Worm (Caenorhabditis elegans) whole organism, mixed stage, embryonic: ENCODE measurements around the gene sphk-1.

ENCODE experiments used
- M03D4.4 ChIP-seq: sonication (generic microtip); optimal IDR thresholded peaks from 2 replicates; lab custom pipeline; 2017; ENCODE audit warnings: mild to moderate bottlenecking, missing genetic modification characterization, missing compliant biosample characterization
- bed-3 ChIP-seq: fragments of 200-800 bp; sonication (Bioruptor generic); optimal IDR thresholded peaks from 3 replicates; lab custom pipeline; 2018; ENCODE audit warnings: mild to moderate bottlenecking, missing genetic modification characterization, moderate library complexity, missing compliant biosample characterization
- blmp-1 ChIP-seq: fragments of 150-350 bp; optimal IDR thresholded peaks from 2 replicates; lab custom pipeline; 2014; ENCODE audit warnings: missing biosample characterization, missing genetic modification characterization
- ceh-39 ChIP-seq: fragments of 150-350 bp; optimal IDR thresholded peaks from 2 replicates; lab custom pipeline; 2014; ENCODE audit warnings: missing biosample characterization, missing genetic modification characterization
- ceh-43 ChIP-seq: fragments of 200-800 bp; sonication (Bioruptor generic); optimal IDR thresholded peaks from 2 replicates; lab custom pipeline; 2018; ENCODE audit warnings: mild to moderate bottlenecking, missing genetic modification characterization, moderate library complexity, missing compliant biosample characterization
- ceh-83 ChIP-seq: fragments of 200-800 bp; sonication (Bioruptor generic); optimal IDR thresholded peaks from 2 replicates; lab custom pipeline; 2018; ENCODE audit warnings: mild to moderate bottlenecking, missing genetic modification characterization, missing compliant biosample characterization
- ces-1 ChIP-seq: fragments of 150-350 bp; optimal IDR thresholded peaks from 2 replicates; lab custom pipeline; 2014; ENCODE audit warnings: missing biosample characterization, missing genetic modification reagents, missing genetic modification characterization
- cnd-1 ChIP-seq: fragments of 200-800 bp; sonication (Bioruptor generic); optimal IDR thresholded peaks from 2 replicates; lab custom pipeline; 2018; ENCODE audit warnings: mild to moderate bottlenecking, missing genetic modification characterization, missing compliant biosample characterization
- drap-1 ChIP-seq: fragments of 200-800 bp; sonication (Bioruptor generic); optimal IDR thresholded peaks from 3 replicates; lab custom pipeline; 2018; ENCODE audit warnings: mild to moderate bottlenecking, missing genetic modification characterization, missing compliant biosample characterization
- elt-1 ChIP-seq: sonication (generic microtip); optimal IDR thresholded peaks from 2 replicates; lab custom pipeline; 2017; ENCODE audit warnings: missing genetic modification characterization, mild to moderate bottlenecking, missing compliant biosample characterization, antibody characterized with exemption, moderate library complexity, borderline replicate concordance; ENCODE audit not compliant: insufficient read depth
- elt-3 ChIP-seq: fragments of 150-350 bp; optimal IDR thresholded peaks from 2 replicates; lab custom pipeline; 2014; ENCODE audit warnings: missing biosample characterization, missing genetic modification characterization
- flh-1 ChIP-seq: fragments of 200-800 bp; sonication (Bioruptor generic); optimal IDR thresholded peaks from 2 replicates; lab custom pipeline; 2018; ENCODE audit warnings: mild to moderate bottlenecking, missing genetic modification characterization, moderate library complexity, missing compliant biosample characterization
- ham-2 ChIP-seq: fragments of 200-800 bp; sonication (Bioruptor generic); optimal IDR thresholded peaks from 2 replicates; lab custom pipeline; 2018; ENCODE audit warnings: mild to moderate bottlenecking, missing genetic modification characterization, missing compliant biosample characterization
- hlh-1 ChIP-seq: fragments of 150-350 bp; optimal IDR thresholded peaks from 2 replicates; lab custom pipeline; 2014; ENCODE audit warnings: missing biosample characterization, missing genetic modification reagents, missing genetic modification characterization
- lin-13 ChIP-seq: fragments of 150-350 bp; optimal IDR thresholded peaks from 2 replicates; lab custom pipeline; 2014; ENCODE audit warnings: missing biosample characterization, missing genetic modification characterization
- lin-32 ChIP-seq: fragments of 200-800 bp; sonication (Bioruptor generic); optimal IDR thresholded peaks from 2 replicates; lab custom pipeline; 2018; ENCODE audit warnings: mild to moderate bottlenecking, missing genetic modification characterization, missing compliant biosample characterization
- lsy-2 ChIP-seq: fragments of 150-350 bp; optimal IDR thresholded peaks from 2 replicates; lab custom pipeline; 2014; ENCODE audit warnings: missing biosample characterization, missing genetic modification characterization
- mab-5 ChIP-seq: fragments of 150-350 bp; optimal IDR thresholded peaks from 2 replicates; lab custom pipeline; 2014; ENCODE audit warnings: missing biosample characterization, missing genetic modification characterization
- mep-1 ChIP-seq: fragments of 150-350 bp; optimal IDR thresholded peaks from 2 replicates; lab custom pipeline; 2017; ENCODE audit warnings: missing biosample characterization, missing genetic modification reagents, missing genetic modification characterization, inconsistent platforms
- mls-2 ChIP-seq: sonication (generic microtip); optimal IDR thresholded peaks from 2 replicates; lab custom pipeline; 2016; ENCODE audit warnings: mild to moderate bottlenecking, missing genetic modification characterization, moderate library complexity, missing compliant biosample characterization
- nhr-12 ChIP-seq: fragments of 150-350 bp; optimal IDR thresholded peaks from 2 replicates; lab custom pipeline; 2014; ENCODE audit warnings: missing biosample characterization, missing genetic modification characterization
- nhr-2 ChIP-seq: fragments of 150-350 bp; optimal IDR thresholded peaks from 2 replicates; lab custom pipeline; 2014; ENCODE audit warnings: missing biosample characterization, missing genetic modification characterization
- nhr-237 ChIP-seq: fragments of 150-350 bp; optimal IDR thresholded peaks from 2 replicates; lab custom pipeline; 2014; ENCODE audit warnings: missing biosample characterization, missing genetic modification characterization
- nhr-28 ChIP-seq: fragments of 150-350 bp; optimal IDR thresholded peaks from 2 replicates; lab custom pipeline; 2014; ENCODE audit warnings: missing biosample characterization, missing genetic modification characterization
- nhr-76 ChIP-seq: sonication (generic microtip); optimal IDR thresholded peaks from 2 replicates; lab custom pipeline; 2017; ENCODE audit warnings: missing biosample characterization, missing genetic modification characterization
- pha-4 ChIP-seq: fragments of 150-350 bp; optimal IDR thresholded peaks from 2 replicates; lab custom pipeline; 2018; ENCODE audit warnings: missing biosample characterization, missing genetic modification reagents, missing genetic modification characterization
- sem-2 ChIP-seq: fragments of 200-800 bp; sonication (Bioruptor generic); optimal IDR thresholded peaks from 2 replicates; lab custom pipeline; 2018; ENCODE audit warnings: mild to moderate bottlenecking, missing genetic modification characterization, missing compliant biosample characterization
- snpc-4 ChIP-seq: fragments of 150-350 bp; optimal IDR thresholded peaks from 2 replicates; lab custom pipeline; 2014; ENCODE audit warnings: missing biosample characterization, missing genetic modification characterization
- sptf-1 ChIP-seq: sonication (generic microtip); optimal IDR thresholded peaks from 2 replicates; lab custom pipeline; 2017; ENCODE audit warnings: mild to moderate bottlenecking, missing genetic modification characterization, moderate library complexity, missing compliant biosample characterization
- tbx-8 ChIP-seq: fragments of 200-800 bp; sonication (Bioruptor generic); optimal IDR thresholded peaks from 2 replicates; lab custom pipeline; 2018; ENCODE audit warnings: mild to moderate bottlenecking, missing genetic modification characterization, moderate library complexity, missing compliant biosample characterization
- unc-120 ChIP-seq: sonication (generic microtip); optimal IDR thresholded peaks from 2 replicates; lab custom pipeline; 2017; ENCODE audit warnings: missing genetic modification characterization, missing compliant biosample characterization; ENCODE audit not compliant: poor library complexity, severe bottlenecking
- unc-39 ChIP-seq: fragments of 150-350 bp; optimal IDR thresholded peaks from 2 replicates; lab custom pipeline; 2014; ENCODE audit warnings: missing biosample characterization, missing genetic modification characterization
- unc-62 ChIP-seq: fragments of 150-350 bp; optimal IDR thresholded peaks from 2 replicates; lab custom pipeline; 2014; ENCODE audit warnings: missing biosample characterization, missing genetic modification reagents, missing genetic modification characterization
- zip-8 ChIP-seq: fragments of 150-350 bp; optimal IDR thresholded peaks from 2 replicates; lab custom pipeline; 2014; ENCODE audit warnings: missing biosample characterization, missing genetic modification characterization
- ztf-11 ChIP-seq: fragments of 150-350 bp; optimal IDR thresholded peaks from 2 replicates; lab custom pipeline; 2014; ENCODE audit warnings: missing biosample characterization, missing genetic modification characterization

The sphk-1 gene

DNA sequence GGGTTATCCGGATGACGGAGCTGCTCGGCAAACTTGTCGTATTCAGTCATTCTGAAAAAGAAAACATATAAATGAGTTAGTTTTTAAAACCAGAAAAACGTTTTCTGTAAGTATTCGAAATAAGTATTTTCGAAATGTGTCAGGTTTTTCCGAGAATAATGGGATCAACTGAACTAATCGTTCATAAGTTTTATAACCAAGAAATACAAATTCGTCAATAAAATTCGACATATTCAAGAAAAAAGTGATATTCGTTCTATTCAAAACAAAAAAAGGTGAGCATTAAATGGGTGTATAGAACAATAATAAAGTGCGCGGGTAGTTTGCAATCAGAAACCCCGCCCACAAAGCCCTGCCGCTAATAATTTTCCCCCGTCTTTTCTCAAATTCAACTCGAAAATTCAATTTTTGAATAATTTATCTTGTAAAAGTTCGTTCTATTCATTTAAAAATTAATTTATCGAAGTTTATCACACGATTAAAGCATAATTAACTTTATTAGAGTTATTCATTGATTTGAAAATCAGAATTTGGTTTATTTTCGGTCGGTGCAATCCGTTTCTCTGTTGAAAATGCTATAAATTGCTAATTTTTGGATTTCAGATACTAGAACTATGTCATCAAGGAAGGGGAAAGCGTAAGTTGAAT is 14.9 kb upstream of the sphk-1 start, which contains the start of the genes cyn-11 and T01B7.5:
TSS of gene cyn-11 (minus strand) at position 51 of the 648 bp plus-strand sequence.
TSS of gene T01B7.5 (plus strand) at position 598 of the 648 bp plus-strand sequence.
- peak; percentile 43 for TF ChIP-seq M03D4.4
- TF ChIP-seq nhr-76: no peak
- TF ChIP-seq cnd-1 (tag; lab: Kevin White, UChicago): peak; percentile 31
- TF ChIP-seq elt-1: peak; percentile 47
- TF ChIP-seq sptf-1 (tag; lab: Kevin White, UChicago): no peak
- no peak for TF ChIP-seq unc-62 (GFP tag; lab: Kevin White, UChicago)
- TF ChIP-seq nhr-12 (tag; lab: Kevin White, UChicago): no peak
- no peak for TF ChIP-seq tbx-8 (GFP tag; lab: Kevin White, UChicago)
- no peak for TF ChIP-seq mab-5 (tag; lab: Kevin White, UChicago)
- no peak for TF ChIP-seq lin-32
- no peak for TF ChIP-seq blmp-1
- TF ChIP-seq ces-1 (GFP tag; lab: Kevin White, UChicago): peak; percentile 62
- TF ChIP-seq bed-3 (GFP tag; lab: Kevin White, UChicago): no peak
- peak; percentile 48 for TF ChIP-seq ceh-43 (GFP tag; lab: Kevin White, UChicago)
- TF ChIP-seq nhr-2 (tag; lab: Kevin White, UChicago): no peak
- TF ChIP-seq drap-1 (GFP tag; lab: Kevin White, UChicago): no peak
- TF ChIP-seq hlh-1 (tag; lab: Kevin White, UChicago): peak; percentile 17
- peak; percentile 34 for TF ChIP-seq ham-2 (GFP tag; lab: Kevin White, UChicago)
- no peak for TF ChIP-seq zip-8 (tag; lab: Kevin White, UChicago)
- no peak for TF ChIP-seq nhr-28
- TF ChIP-seq ztf-11 (tag; lab: Kevin White, UChicago): no peak
- no peak for TF ChIP-seq flh-1 (GFP tag; lab: Kevin White, UChicago)
- no peak for TF ChIP-seq unc-39 (tag; lab: Kevin White, UChicago)
- peak; percentile 49 for TF ChIP-seq lsy-2 (tag; lab: Kevin White, UChicago)
- no peak for TF ChIP-seq pha-4 (tag; lab: Kevin White, UChicago)
- TF ChIP-seq sem-2 (GFP tag; lab: Kevin White, UChicago): no peak
- TF ChIP-seq mep-1 (tag; lab: Kevin White, UChicago): peak; percentile 81
- no peak for TF ChIP-seq elt-3
- no peak for TF ChIP-seq lin-13 (tag; lab: Kevin White, UChicago)
- no peak for TF ChIP-seq nhr-237 (tag; lab: Kevin White, UChicago)
- no peak for TF ChIP-seq ceh-83 (GFP tag; lab: Kevin White, UChicago)
- no peak for TF ChIP-seq mls-2 (tag; lab: Kevin White, UChicago)
- no peak for TF ChIP-seq ceh-39 (tag; lab: Kevin White, UChicago)
- peak; percentile 34 for TF ChIP-seq unc-120 (tag; lab: Kevin White, UChicago)
- no peak for TF ChIP-seq snpc-4 (tag; lab: Kevin White, UChicago)

DNA sequence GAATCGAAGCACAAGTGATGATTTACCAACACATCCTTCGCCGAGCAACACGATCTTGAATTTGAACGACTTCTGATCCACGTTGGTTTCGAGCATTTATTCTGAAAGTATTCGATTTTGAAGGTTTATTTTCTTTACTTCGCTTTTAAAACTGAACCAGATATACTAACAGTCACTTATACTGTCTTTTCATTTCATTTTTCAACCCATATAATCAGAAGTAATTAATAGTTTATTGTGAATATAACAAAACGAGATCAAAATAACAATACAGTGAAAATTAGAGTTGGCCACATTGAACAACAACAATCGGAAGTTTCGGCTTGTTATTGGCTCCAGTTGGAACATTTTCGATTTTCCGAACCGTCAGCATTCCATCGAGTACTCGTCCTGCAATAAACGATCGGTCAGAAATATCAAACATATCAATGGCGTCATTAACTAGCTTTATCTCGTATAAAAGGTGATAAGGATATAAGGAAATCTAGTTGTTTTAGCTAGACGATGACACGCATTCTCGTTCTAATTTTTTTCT is 13.5 kb upstream of the sphk-1 start, which contains the start of the genes rab-21 and T01B7.13:
TSS of gene rab-21 (minus strand) at position 101 of the 535 bp plus-strand sequence.
TSS of gene T01B7.13 (plus strand) at position 485 of the 535 bp plus-strand sequence.
- TF ChIP-seq mab-5 (tag; lab: Kevin White, UChicago): no peak
- TF ChIP-seq zip-8 (tag; lab: Kevin White, UChicago): no peak
- TF ChIP-seq, all 35 proteins: peak for 0

DNA sequence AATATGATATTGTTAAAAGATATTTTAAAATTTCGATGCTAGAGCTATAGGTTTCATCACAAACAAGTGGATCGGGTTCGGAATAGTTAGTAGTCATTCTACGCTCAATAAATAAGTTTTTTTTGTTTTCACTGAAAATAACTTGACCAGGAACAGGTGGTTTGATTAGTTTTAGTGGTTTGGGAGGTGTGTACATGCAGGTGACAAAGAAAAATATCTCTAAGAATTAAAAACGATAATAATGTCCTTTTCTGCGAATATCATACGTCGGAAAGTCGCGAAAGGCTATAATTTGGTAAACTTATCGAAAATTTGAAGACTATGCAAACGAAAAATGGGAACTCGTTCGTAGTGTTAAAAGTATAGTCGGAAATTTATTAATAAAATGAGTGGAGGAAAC is 8.8 kb upstream of the sphk-1 start, which contains the start of gene srg-15:
TSS of gene srg-15 (minus strand) at position 101 of the 400 bp plus-strand sequence.
- TF ChIP-seq tbx-8 (GFP tag; lab: Kevin White, UChicago) (no peak), ham-2 (GFP tag; lab: Kevin White, UChicago) (no peak), nhr-12 (tag; lab: Kevin White, UChicago) (no peak), elt-3 (no peak), unc-39 (tag; lab: Kevin White, UChicago) (no peak), lin-13 (tag; lab: Kevin White, UChicago) (no peak), ceh-43 (GFP tag; lab: Kevin White, UChicago) (no peak), sem-2 (GFP tag; lab: Kevin White, UChicago) (no peak), nhr-237 (tag; lab: Kevin White, UChicago) (no peak), zip-8 (tag; lab: Kevin White, UChicago) (no peak)
